Worm (Caenorhabditis elegans): ENCODE data around the gene C01G10.7.

Gene C01G10.7

ce11 chrV:15071015-15071810 lies 14.3 kb upstream of the C01G10.7 start, which contains the start of gene unc-76:
unc-76 (plus strand) TSS chrV:15071760.
- TF ChIP-seq nhr-10 (tag; optimal IDR thresholded peaks at IDR 0.05) (no peak), lsy-2 (tag; optimal IDR thresholded peaks at IDR 0.05) (peak; percentile 50 to 87), aly-2 (tag; optimal IDR thresholded peaks at IDR 0.05) (no peak), lin-11 (tag; optimal IDR thresholded peaks at IDR 0.05) (no peak), lin-39 (tag; optimal IDR thresholded peaks at IDR 0.05) (peak; percentile 47), ceh-16 (tag; optimal IDR thresholded peaks at IDR 0.05) (no peak), sma-9 (GFP tag; optimal IDR thresholded peaks at IDR 0.05) (peak; percentile 84), sma-9 (tag; optimal IDR thresholded peaks at IDR 0.05) (no peak), ZK546.5 (tag; optimal IDR thresholded peaks at IDR 0.05) (no peak), blmp-1 (tag; optimal IDR thresholded peaks at IDR 0.05; ENCODE audit: insufficient read depth) (no peak), gmeb-1 (tag; optimal IDR thresholded peaks at IDR 0.05) (no peak), alr-1 (tag; optimal IDR thresholded peaks at IDR 0.05) (no peak), zag-1 (tag; optimal IDR thresholded peaks at IDR 0.05) (peak; percentile 79), lin-13 (GFP tag; optimal IDR thresholded peaks at IDR 0.05) (peak; percentile 75), nhr-23 (tag; optimal IDR thresholded peaks at IDR 0.05) (no peak), ztf-4 (tag; optimal IDR thresholded peaks at IDR 0.05) (peak; percentile 40), R02D3.7 (tag; optimal IDR thresholded peaks at IDR 0.05) (peak; percentile 13), egl-27 (tag; optimal IDR thresholded peaks at IDR 0.05) (peak; percentile 83), sma-3 (GFP tag; optimal IDR thresholded peaks at IDR 0.05) (peak; percentile 33), nhr-21 (tag; optimal IDR thresholded peaks at IDR 0.05) (peak; percentile 45), ztf-1 (GFP tag; conservative IDR thresholded peaks at IDR 0.05) (no peak), nhr-237 (tag; optimal IDR thresholded peaks at IDR 0.05) (no peak), sem-4 (tag; optimal IDR thresholded peaks at IDR 0.05) (peak; percentile 25), nhr-12 (tag; optimal IDR thresholded peaks at IDR 0.05) (no peak), dmd-4 (tag; optimal IDR thresholded peaks at IDR 0.05) (no peak), Y55F3AM.14 (GFP tag; optimal IDR thresholded peaks at IDR 0.05) (peak; percentile 77), ama-1 (optimal IDR thresholded peaks at IDR 0.05) (no peak), peb-1 (tag; optimal IDR thresholded peaks at IDR 0.05) (no peak), nhr-25 (tag; optimal IDR thresholded peaks at IDR 0.05) (peak; percentile 42), mab-5 (tag; optimal IDR thresholded peaks at IDR 0.05) (peak; percentile 86), nhr-77 (tag; optimal IDR thresholded peaks at IDR 0.05) (no peak), fos-1 (tag; optimal IDR thresholded peaks at IDR 0.05) (peak; percentile 68), skn-1 (tag; optimal IDR thresholded peaks at IDR 0.05) (no peak), F13H6.1 (tag; optimal IDR thresholded peaks at IDR 0.05) (peak; percentile 94), snpc-4 (tag; optimal IDR thresholded peaks at IDR 0.05) (no peak), mdl-1 (tag; optimal IDR thresholded peaks at IDR 0.05) (peak in 1 of 2 experiments; percentile 73), unc-62 (GFP tag; optimal IDR thresholded peaks at IDR 0.05) (peak; percentile 6), ztf-11 (tag; optimal IDR thresholded peaks at IDR 0.05) (no peak), elt-3 (tag; optimal IDR thresholded peaks at IDR 0.05) (no peak), nhr-129 (tag; optimal IDR thresholded peaks at IDR 0.05) (peak; percentile 92), C34F6.9 (tag; optimal IDR thresholded peaks at IDR 0.05) (peak; percentile 96), unc-55 (GFP tag; optimal IDR thresholded peaks at IDR 0.05) (peak; percentile 58), nhr-6 (tag; optimal IDR thresholded peaks at IDR 0.05) (no peak), unc-39 (tag; optimal IDR thresholded peaks at IDR 0.05) (peak; percentile 28), mbf-1 (tag; optimal IDR thresholded peaks at IDR 0.05) (no peak), nhr-11 (tag; optimal IDR thresholded peaks at IDR 0.05) (no peak), ceh-82 (tag; optimal IDR thresholded peaks at IDR 0.05) (no peak), elt-1 (tag; optimal IDR thresholded peaks at IDR 0.05) (no peak), crh-2 (tag; optimal IDR thresholded peaks at IDR 0.05) (peak; percentile 88)
